Worm (Caenorhabditis elegans) whole organism, L1 larva: ENCODE data around the gene lec-12.

ENCODE experiments used
- C04F5.9 ChIP-seq: sonication (generic microtip); optimal IDR thresholded peaks from 2 replicates; lab custom pipeline; 2016; ENCODE audit warnings: missing genetic modification characterization, missing compliant biosample characterization
- aha-1 ChIP-seq: fragments of 150-350 bp; optimal IDR thresholded peaks from 2 replicates; lab custom pipeline; 2014; ENCODE audit warnings: missing biosample characterization, missing genetic modification characterization
- alr-1 ChIP-seq: fragments of 200-800 bp; sonication (Bioruptor generic); optimal IDR thresholded peaks from 2 replicates; lab custom pipeline; 2018; ENCODE audit warnings: borderline replicate concordance, mild to moderate bottlenecking, missing genetic modification characterization, missing compliant biosample characterization
- aly-2 ChIP-seq: fragments of 150-350 bp; optimal IDR thresholded peaks from 2 replicates; lab custom pipeline; 2014; ENCODE audit warnings: missing biosample characterization, missing genetic modification characterization
- blmp-1 ChIP-seq: fragments of 150-350 bp; optimal IDR thresholded peaks from 2 replicates; lab custom pipeline; 2014; ENCODE audit warnings: missing biosample characterization, missing genetic modification characterization
- ceh-63 ChIP-seq: fragments of 200-800 bp; sonication (Bioruptor generic); optimal IDR thresholded peaks from 2 replicates; lab custom pipeline; 2018; ENCODE audit warnings: mild to moderate bottlenecking, missing genetic modification characterization, missing compliant biosample characterization
- ceh-82 ChIP-seq, 3 experiments: fragments of 150-350 bp in 1 of 3; sonication (generic microtip) in 2 of 3; optimal IDR thresholded peaks; 2 replicates each; lab custom pipeline; 2014 to 2017; ENCODE audit warnings: missing biosample characterization in 3 of 3, missing genetic modification characterization in 3 of 3
- ceh-88 ChIP-seq: fragments of 200-800 bp; sonication (Bioruptor generic); IDR thresholded peaks from 2 replicates; pipeline ENCODE4 v1.3.6; 2022; ENCODE audit warnings: missing genetic modification characterization, missing compliant biosample characterization
- ceh-90 ChIP-seq: sonication (generic microtip); optimal IDR thresholded peaks from 2 replicates; lab custom pipeline; 2016; ENCODE audit warnings: missing genetic modification characterization, missing compliant biosample characterization
- ces-1 ChIP-seq: fragments of 150-350 bp; optimal IDR thresholded peaks from 2 replicates; lab custom pipeline; 2014; ENCODE audit warnings: missing biosample characterization, missing genetic modification reagents, missing genetic modification characterization
- dsc-1 ChIP-seq: sonication (generic microtip); optimal IDR thresholded peaks from 2 replicates; lab custom pipeline; 2016; ENCODE audit warnings: mild to moderate bottlenecking, missing genetic modification characterization, missing compliant biosample characterization
- efl-1 ChIP-seq, 4 experiments: fragments of 150-350 bp; optimal IDR thresholded peaks in 3 of 4; peaks in 1 of 4; 1 replicate in 1 of 4; 2 replicates in 3 of 4; lab custom pipeline; 2014; ENCODE audit warnings: missing biosample characterization in 2 of 4, missing genetic modification characterization in 2 of 4, missing genetic modification reagents in 2 of 4
- efl-3 ChIP-seq: fragments of 200-800 bp; sonication (Bioruptor generic); optimal IDR thresholded peaks from 2 replicates; lab custom pipeline; 2018; ENCODE audit warnings: mild to moderate bottlenecking, missing genetic modification characterization, missing compliant biosample characterization
- egl-13 ChIP-seq: sonication (generic microtip); optimal IDR thresholded peaks from 2 replicates; lab custom pipeline; 2016; ENCODE audit warnings: missing genotype, missing genetic modification reagents, missing genetic modification characterization, missing compliant biosample characterization
- egl-27 ChIP-seq, 2 experiments: fragments of 150-350 bp in 1 of 2; sonication (generic microtip); optimal IDR thresholded peaks; 3 replicates each; lab custom pipeline; 2017 to 2018; ENCODE audit warnings: missing biosample characterization in 2 of 2, missing genetic modification characterization in 2 of 2, missing genetic modification reagents in 2 of 2
- ets-5 ChIP-seq: fragments of 200-800 bp; sonication (Bioruptor generic); IDR thresholded peaks from 2 replicates; pipeline ENCODE4 v1.3.6; 2022; ENCODE audit warnings: missing genetic modification characterization, missing compliant biosample characterization
- fkh-10 ChIP-seq: sonication (generic microtip); optimal IDR thresholded peaks from 2 replicates; lab custom pipeline; 2017; ENCODE audit warnings: missing biosample characterization, missing genetic modification reagents, missing genetic modification characterization
- fkh-8 ChIP-seq: sonication (generic microtip); optimal IDR thresholded peaks from 2 replicates; lab custom pipeline; 2016; ENCODE audit warnings: mild to moderate bottlenecking, missing genetic modification characterization, missing compliant biosample characterization
- fos-1 ChIP-seq: fragments of 150-350 bp; optimal IDR thresholded peaks from 2 replicates; lab custom pipeline; 2014; ENCODE audit warnings: missing biosample characterization, missing genetic modification characterization
- grh-1 ChIP-seq: fragments of 200-800 bp; sonication (Bioruptor generic); IDR thresholded peaks from 2 replicates; pipeline ENCODE4 v1.3.6; 2022; ENCODE audit warnings: missing genetic modification reagents, missing genetic modification characterization, missing compliant biosample characterization
- hlh-17 ChIP-seq: fragments of 200-800 bp; sonication (Bioruptor generic); optimal IDR thresholded peaks from 2 replicates; lab custom pipeline; 2018; ENCODE audit warnings: missing genetic modification characterization, mild to moderate bottlenecking, missing compliant biosample characterization, moderate library complexity, borderline replicate concordance
- irx-1 ChIP-seq: sonication (generic microtip); optimal IDR thresholded peaks from 2 replicates; lab custom pipeline; 2016; ENCODE audit warnings: missing genetic modification characterization, missing compliant biosample characterization
- jun-1 ChIP-seq: fragments of 150-350 bp; optimal IDR thresholded peaks from 2 replicates; lab custom pipeline; 2014; ENCODE audit warnings: missing biosample characterization, missing genetic modification reagents, missing genetic modification characterization
- lin-13 ChIP-seq: fragments of 150-350 bp; optimal IDR thresholded peaks from 2 replicates; lab custom pipeline; 2014; ENCODE audit warnings: missing biosample characterization, missing genetic modification reagents, missing genetic modification characterization
- lin-14 ChIP-seq: fragments of 200-800 bp; sonication (Bioruptor generic); optimal IDR thresholded peaks from 2 replicates; lab custom pipeline; 2018; ENCODE audit warnings: mild to moderate bottlenecking, missing genetic modification characterization, moderate library complexity, missing compliant biosample characterization
- lin-35 ChIP-seq, 2 experiments: fragments of 150-350 bp; optimal IDR thresholded peaks; 2 replicates each; lab custom pipeline; 2014; ENCODE audit warnings: missing biosample characterization in 2 of 2, missing genetic modification characterization in 2 of 2, missing genetic modification reagents in 2 of 2
- lin-39 ChIP-seq: fragments of 150-350 bp; optimal IDR thresholded peaks from 2 replicates; lab custom pipeline; 2014; ENCODE audit warnings: missing biosample characterization, missing genetic modification reagents, missing genetic modification characterization
- lir-3 ChIP-seq: sonication (generic microtip); optimal IDR thresholded peaks from 2 replicates; lab custom pipeline; 2016; ENCODE audit warnings: mild to moderate bottlenecking, missing genetic modification characterization, moderate library complexity, missing compliant biosample characterization; ENCODE audit not compliant: poor library complexity
- lsy-2 ChIP-seq, 2 experiments: fragments of 150-350 bp; optimal IDR thresholded peaks; 2 replicates each; lab custom pipeline; 2014; ENCODE audit warnings: missing biosample characterization in 2 of 2, missing genetic modification characterization in 2 of 2
- mab-9 ChIP-seq: fragments of 200-800 bp; sonication (Bioruptor generic); IDR thresholded peaks from 2 replicates; pipeline ENCODE4 v1.3.6; 2022; ENCODE audit warnings: missing genetic modification reagents, missing genetic modification characterization, missing compliant biosample characterization
- mef-2 ChIP-seq: fragments of 150-350 bp; optimal IDR thresholded peaks from 2 replicates; lab custom pipeline; 2014; ENCODE audit warnings: missing biosample characterization, missing genetic modification characterization
- nhr-12 ChIP-seq: sonication (generic microtip); optimal IDR thresholded peaks from 2 replicates; lab custom pipeline; 2017; ENCODE audit warnings: missing biosample characterization, missing genetic modification characterization
- nhr-20 ChIP-seq: sonication (generic microtip); optimal IDR thresholded peaks from 2 replicates; lab custom pipeline; 2016; ENCODE audit warnings: mild to moderate bottlenecking, missing genetic modification characterization, missing compliant biosample characterization
- nhr-237 ChIP-seq: fragments of 150-350 bp; optimal IDR thresholded peaks from 2 replicates; lab custom pipeline; 2014; ENCODE audit warnings: missing biosample characterization, missing genetic modification characterization
- nhr-47 ChIP-seq: sonication (generic microtip); optimal IDR thresholded peaks from 2 replicates; lab custom pipeline; 2016; ENCODE audit warnings: mild to moderate bottlenecking, missing genetic modification characterization, moderate library complexity, missing compliant biosample characterization
- nhr-71 ChIP-seq: sonication (generic microtip); optimal IDR thresholded peaks from 2 replicates; lab custom pipeline; 2016; ENCODE audit warnings: mild to moderate bottlenecking, missing genetic modification characterization, moderate library complexity, missing compliant biosample characterization
- nhr-76 ChIP-seq: sonication (generic microtip); optimal IDR thresholded peaks from 2 replicates; lab custom pipeline; 2017; ENCODE audit warnings: missing biosample characterization, missing genetic modification characterization
- nhr-77 ChIP-seq: fragments of 150-350 bp; optimal IDR thresholded peaks from 2 replicates; lab custom pipeline; 2014; ENCODE audit warnings: missing biosample characterization, missing genetic modification characterization
- nhr-84 ChIP-seq: sonication (generic microtip); optimal IDR thresholded peaks from 2 replicates; lab custom pipeline; 2017; ENCODE audit warnings: missing biosample characterization, missing genetic modification characterization
- nhr-85 ChIP-seq: sonication (generic microtip); peaks from one replicate; lab custom pipeline; 2016; ENCODE audit warnings: missing genetic modification characterization, inconsistent platforms, missing compliant biosample characterization
- nhr-90 ChIP-seq: sonication (generic microtip); optimal IDR thresholded peaks from 2 replicates; lab custom pipeline; 2016; ENCODE audit warnings: mild to moderate bottlenecking, missing genetic modification characterization, missing compliant biosample characterization; ENCODE audit not compliant: poor library complexity
- pqm-1 ChIP-seq: sonication (generic microtip); optimal IDR thresholded peaks from 3 replicates; lab custom pipeline; 2017; ENCODE audit warnings: missing biosample characterization, missing genetic modification characterization
- rnt-1 ChIP-seq: sonication (generic microtip); optimal IDR thresholded peaks from 2 replicates; lab custom pipeline; 2016; ENCODE audit warnings: mild to moderate bottlenecking, missing genetic modification characterization, moderate library complexity, missing compliant biosample characterization
- sox-4 ChIP-seq: sonication (generic microtip); optimal IDR thresholded peaks from 2 replicates; lab custom pipeline; 2016; ENCODE audit warnings: missing genetic modification characterization, missing compliant biosample characterization
- sptf-1 ChIP-seq: fragments of 150-350 bp; optimal IDR thresholded peaks from 2 replicates; lab custom pipeline; 2014; ENCODE audit warnings: missing biosample characterization, missing genetic modification characterization
- tbx-2 ChIP-seq: sonication (generic microtip); optimal IDR thresholded peaks from 2 replicates; lab custom pipeline; 2016; ENCODE audit warnings: missing genetic modification characterization, missing compliant biosample characterization
- unc-62 ChIP-seq: fragments of 150-350 bp; optimal IDR thresholded peaks from 2 replicates; lab custom pipeline; 2014; ENCODE audit warnings: missing biosample characterization, missing genetic modification reagents, missing genetic modification characterization
- unc-86 ChIP-seq: sonication (generic microtip); optimal IDR thresholded peaks from 2 replicates; lab custom pipeline; 2016; ENCODE audit warnings: missing genetic modification characterization, missing compliant biosample characterization
- xbp-1 ChIP-seq: sonication (generic microtip); optimal IDR thresholded peaks from 2 replicates; lab custom pipeline; 2016; ENCODE audit warnings: missing genetic modification characterization, missing compliant biosample characterization
- ztf-11 ChIP-seq, 2 experiments: sonication (generic microtip); optimal IDR thresholded peaks; 2 replicates each; lab custom pipeline; 2016 to 2017; ENCODE audit warnings: missing genetic modification characterization in 2 of 2, missing biosample characterization in 1 of 2, missing compliant biosample characterization in 1 of 2
- ztf-4 ChIP-seq: fragments of 150-350 bp; optimal IDR thresholded peaks from 2 replicates; lab custom pipeline; 2014; ENCODE audit warnings: missing biosample characterization, missing genetic modification characterization

The lec-12 gene

DNA sequence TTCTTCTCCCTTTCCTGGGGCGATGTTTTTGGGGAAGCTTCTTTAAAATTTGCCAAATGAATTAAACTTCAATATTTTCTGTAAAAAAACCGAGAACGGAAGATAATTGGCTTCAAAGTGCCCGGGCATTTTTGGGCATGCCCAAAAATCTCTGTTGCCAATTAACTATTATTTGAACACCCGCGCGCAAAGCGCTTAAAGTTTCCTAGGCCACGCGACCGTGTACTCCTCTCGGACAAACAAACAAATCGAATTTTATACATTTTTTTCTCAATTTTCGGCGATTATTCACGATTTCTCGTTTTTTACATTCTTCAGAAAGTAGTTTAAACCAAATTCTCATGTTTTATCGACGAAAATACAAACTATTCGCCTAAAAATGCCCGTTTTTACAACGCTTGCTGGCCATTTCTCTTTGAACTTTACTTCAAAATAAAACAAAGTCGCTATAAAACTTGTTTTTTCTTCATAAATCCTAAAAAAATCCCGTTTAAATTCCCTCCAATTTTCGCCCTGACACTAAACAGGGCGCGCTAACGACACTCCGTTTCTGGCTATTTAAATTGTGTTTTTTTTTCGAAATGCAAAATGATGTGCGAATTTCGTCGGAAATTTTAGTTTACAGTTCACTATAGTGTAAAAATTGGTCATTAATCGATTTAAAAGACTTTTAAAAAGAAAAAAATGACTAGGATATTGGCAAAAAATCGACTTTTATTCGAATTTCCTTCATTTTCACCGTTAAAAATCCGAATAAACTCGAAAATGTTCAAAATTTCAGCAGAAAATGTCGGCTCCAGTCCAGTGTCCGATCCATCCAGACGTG lies 47.9 kb upstream of the lec-12 start, which contains the start of gene ttb-1:
Gene ttb-1 (plus strand): TSS at position 776 of the 826 bp plus-strand sequence.
- TF ChIP-seq lin-39 (no peak), ceh-63 (no peak), ztf-11 (tag; optimal IDR thresholded peaks at IDR 0.05; lab: Kevin White, UChicago) (no peak), grh-1 (GFP tag; lab: Robert Waterston, UW) (no peak), ets-5 (GFP tag; lab: Robert Waterston, UW) (no peak), nhr-90 (tag; lab: Kevin White, UChicago) (peak; percentile 33), fos-1 (tag; lab: Kevin White, UChicago) (peak; percentile 51), nhr-237 (tag; lab: Kevin White, UChicago) (no peak), aha-1 (tag; lab: Kevin White, UChicago) (no peak), fkh-10 (GFP tag; lab: Kevin White, UChicago) (no peak), alr-1 (tag; lab: Kevin White, UChicago) (no peak), lin-35 (GFP tag; optimal IDR thresholded peaks at IDR 0.05; lab: Kevin White, UChicago) (peak; percentile 95 to 98), fkh-8 (peak; percentile 28), lin-14 (GFP tag; lab: Kevin White, UChicago) (no peak), ces-1 (GFP tag; lab: Kevin White, UChicago) (no peak), C04F5.9 (tag; lab: Kevin White, UChicago) (no peak), ztf-4 (tag; lab: Kevin White, UChicago) (no peak), efl-1 (optimal IDR thresholded peaks at IDR 0.05; lab: Kevin White, UChicago) (peak; percentile 46 to 95), efl-1 (GFP tag; optimal IDR thresholded peaks at IDR 0.05 in 1 of 2; lab: Kevin White, UChicago) (peak; percentile 97 to 99), dsc-1 (peak; percentile 64), egl-27 (tag; optimal IDR thresholded peaks at IDR 0.05; lab: Kevin White, UChicago) (no peak), nhr-71 (tag; lab: Kevin White, UChicago) (peak; percentile 74), nhr-77 (tag; lab: Kevin White, UChicago) (no peak), mef-2 (tag; lab: Kevin White, UChicago) (no peak), rnt-1 (tag; lab: Kevin White, UChicago) (peak; percentile 54), nhr-84 (tag; lab: Kevin White, UChicago) (no peak), nhr-20 (tag; lab: Kevin White, UChicago) (peak; percentile 57), xbp-1 (tag; lab: Kevin White, UChicago) (peak; percentile 52), blmp-1 (tag; lab: Kevin White, UChicago) (peak; percentile 37), jun-1 (no peak), nhr-85 (tag; lab: Kevin White, UChicago) (peak; percentile 70), ceh-90 (peak; percentile 72), nhr-76 (no peak), sptf-1 (no peak), aly-2 (peak; percentile 58), mab-9 (GFP tag; lab: Robert Waterston, UW) (no peak), tbx-2 (tag; lab: Kevin White, UChicago) (peak; percentile 48), ceh-88 (GFP tag; lab: Robert Waterston, UW) (no peak), lsy-2 (tag; optimal IDR thresholded peaks at IDR 0.05; lab: Kevin White, UChicago) (peak; percentile 59 to 84), lir-3 (no peak), nhr-12 (tag; lab: Kevin White, UChicago) (no peak), egl-13 (tag; lab: Kevin White, UChicago) (peak; percentile 8), unc-86 (peak; percentile 38), ceh-82 (tag; optimal IDR thresholded peaks at IDR 0.05; lab: Kevin White, UChicago) (peak; percentile 31 to 53 (median 51)), sox-4 (tag; lab: Kevin White, UChicago) (no peak), lin-13 (GFP tag; lab: Kevin White, UChicago) (no peak), irx-1 (tag; lab: Kevin White, UChicago) (peak; percentile 68), pqm-1 (tag; lab: Kevin White, UChicago) (no peak), efl-3 (GFP tag; lab: Kevin White, UChicago) (no peak), unc-62 (no peak), hlh-17 (GFP tag; lab: Kevin White, UChicago) (no peak), nhr-47 (tag; lab: Kevin White, UChicago) (peak; percentile 61)
